Worm (Caenorhabditis elegans) whole organism, young adult: ENCODE results near the gene lido-9.

Source experiments
- B0035.1 ChIP-seq: sonication (generic microtip); optimal IDR thresholded peaks from 2 replicates; lab custom pipeline; 2016; ENCODE audit warnings: missing genetic modification characterization, mild to moderate bottlenecking, missing compliant biosample characterization, missing genotype, missing genetic modification reagents
- B0261.1 ChIP-seq: sonication (generic microtip); optimal IDR thresholded peaks from 2 replicates; lab custom pipeline; 2016; ENCODE audit warnings: mild to moderate bottlenecking, missing genetic modification characterization, moderate library complexity, missing compliant biosample characterization
- B0336.3 ChIP-seq: fragments of 200-800 bp; sonication (Bioruptor generic); IDR thresholded peaks from 2 replicates; pipeline ENCODE4 v1.3.6; 2022; ENCODE audit warnings: missing genetic modification characterization, missing compliant biosample characterization
- F10E7.11 ChIP-seq: sonication (generic microtip); optimal IDR thresholded peaks from 2 replicates; lab custom pipeline; 2017; ENCODE audit warnings: mild to moderate bottlenecking, missing genetic modification characterization, moderate library complexity, missing compliant biosample characterization
- F37B4.10 ChIP-seq: fragments of 200-800 bp; sonication (Bioruptor generic); IDR thresholded peaks from 2 replicates; pipeline ENCODE4 v1.3.6; 2022; ENCODE audit warnings: missing genetic modification characterization, missing compliant biosample characterization
- F39B2.1 ChIP-seq: fragments of 200-800 bp; sonication (Bioruptor generic); IDR thresholded peaks from 2 replicates; pipeline ENCODE4 v1.3.6; 2022; ENCODE audit warnings: missing genetic modification reagents, missing genetic modification characterization, missing compliant biosample characterization
- F49E8.2 ChIP-seq: sonication (generic microtip); optimal IDR thresholded peaks from 3 replicates; lab custom pipeline; 2017; ENCODE audit warnings: missing genetic modification characterization, mild to moderate bottlenecking, missing compliant biosample characterization, antibody characterized with exemption, moderate library complexity; ENCODE audit not compliant: insufficient read depth
- F52B5.7 ChIP-seq: sonication (generic microtip); optimal IDR thresholded peaks from 2 replicates; lab custom pipeline; 2016; ENCODE audit warnings: mild to moderate bottlenecking, missing genetic modification characterization, missing compliant biosample characterization
- F57C9.4 ChIP-seq: sonication (generic microtip); optimal IDR thresholded peaks from 2 replicates; lab custom pipeline; 2017; ENCODE audit warnings: mild to moderate bottlenecking, missing genetic modification characterization, missing compliant biosample characterization
- K11D2.4 ChIP-seq: fragments of 200-800 bp; sonication (Bioruptor generic); IDR thresholded peaks from 2 replicates; pipeline ENCODE4 v1.3.6; 2022; ENCODE audit warnings: missing genetic modification reagents, missing genetic modification characterization, missing compliant biosample characterization
- T26A5.8 ChIP-seq: sonication (generic microtip); optimal IDR thresholded peaks from 2 replicates; lab custom pipeline; 2016; ENCODE audit warnings: missing genetic modification characterization, missing compliant biosample characterization
- ZK185.1 ChIP-seq: sonication (generic microtip); optimal IDR thresholded peaks from 2 replicates; lab custom pipeline; 2016; ENCODE audit warnings: mild to moderate bottlenecking, missing genetic modification characterization, missing compliant biosample characterization; ENCODE audit not compliant: poor library complexity, severe bottlenecking
- akir-1 ChIP-seq: fragments of 200-800 bp; sonication (Bioruptor generic); optimal IDR thresholded peaks from 2 replicates; lab custom pipeline; 2018; ENCODE audit warnings: mild to moderate bottlenecking, missing genetic modification characterization, moderate library complexity, missing compliant biosample characterization
- aptf-2 ChIP-seq: fragments of 200-800 bp; sonication (Bioruptor generic); conservative IDR thresholded peaks from 2 replicates; pipeline ENCODE4 v1.3.6; 2022; ENCODE audit warnings: missing genetic modification reagents, missing genetic modification characterization, missing compliant biosample characterization
- aptf-3 ChIP-seq: fragments of 200-800 bp; sonication (Bioruptor generic); IDR thresholded peaks from 2 replicates; pipeline ENCODE4 v1.3.6; 2022; ENCODE audit warnings: missing genetic modification characterization, missing compliant biosample characterization
- atf-7 ChIP-seq: sonication (generic microtip); optimal IDR thresholded peaks from 2 replicates; lab custom pipeline; 2017; ENCODE audit warnings: mild to moderate bottlenecking, missing genetic modification characterization, missing compliant biosample characterization
- attf-3 ChIP-seq: fragments of 200-800 bp; sonication (Bioruptor generic); conservative IDR thresholded peaks from 2 replicates; pipeline ENCODE4 v1.3.6; 2022; ENCODE audit warnings: missing genetic modification reagents, missing genetic modification characterization, missing compliant biosample characterization
- bed-2 ChIP-seq: fragments of 200-800 bp; sonication (Bioruptor generic); IDR thresholded peaks from 2 replicates; pipeline ENCODE4 v1.3.6; 2022; ENCODE audit warnings: missing genetic modification reagents, missing genetic modification characterization, missing compliant biosample characterization
- ccch-3 ChIP-seq: fragments of 200-800 bp; sonication (Bioruptor generic); optimal IDR thresholded peaks from 2 replicates; lab custom pipeline; 2018; ENCODE audit warnings: mild to moderate bottlenecking, missing genetic modification characterization, missing compliant biosample characterization
- cebp-1 ChIP-seq, 2 experiments: fragments of 200-800 bp in 1 of 2; sonication (Bioruptor generic) in 1 of 2; sonication (generic microtip) in 1 of 2; IDR thresholded peaks in 1 of 2; optimal IDR thresholded peaks in 1 of 2; 2 replicates each; pipeline versions ENCODE4 v1.3.6 to Lab custom; 2017 to 2022; ENCODE audit warnings: missing compliant biosample characterization in 2 of 2, missing genetic modification characterization in 2 of 2, mild to moderate bottlenecking in 1 of 2, missing genetic modification reagents in 1 of 2, moderate library complexity in 1 of 2
- ceh-27 ChIP-seq: fragments of 200-800 bp; sonication (Bioruptor generic); optimal IDR thresholded peaks from 2 replicates; lab custom pipeline; 2018; ENCODE audit warnings: mild to moderate bottlenecking, missing genetic modification characterization, moderate library complexity, missing compliant biosample characterization
- die-1 ChIP-seq: sonication (generic microtip); optimal IDR thresholded peaks from 2 replicates; lab custom pipeline; 2016; ENCODE audit warnings: missing genotype, mild to moderate bottlenecking, missing genetic modification characterization, missing compliant biosample characterization
- dox-1 ChIP-seq: fragments of 200-800 bp; sonication (Bioruptor generic); IDR thresholded peaks from 2 replicates; pipeline ENCODE4 v1.3.6; 2022; ENCODE audit warnings: missing genetic modification reagents, missing genetic modification characterization, missing compliant biosample characterization
- egl-18 ChIP-seq: fragments of 200-800 bp; sonication (Bioruptor generic); IDR thresholded peaks from 2 replicates; pipeline ENCODE4 v1.3.6; 2022; ENCODE audit warnings: missing genetic modification reagents, missing genetic modification characterization, missing compliant biosample characterization
- egl-44 ChIP-seq: fragments of 200-800 bp; sonication (Bioruptor generic); IDR thresholded peaks from 2 replicates; pipeline ENCODE4 v1.3.6; 2022; ENCODE audit warnings: missing genetic modification reagents, missing genetic modification characterization, missing compliant biosample characterization
- hlh-12 ChIP-seq: sonication (generic microtip); optimal IDR thresholded peaks from 2 replicates; lab custom pipeline; 2016; ENCODE audit warnings: missing genetic modification characterization, missing compliant biosample characterization
- hlh-26 ChIP-seq: fragments of 200-800 bp; sonication (Bioruptor generic); conservative IDR thresholded peaks from 2 replicates; pipeline ENCODE4 v1.3.6; 2022; ENCODE audit warnings: missing genetic modification reagents, missing genetic modification characterization, missing compliant biosample characterization
- hsf-1 ChIP-seq: fragments of 200-800 bp; sonication (Bioruptor generic); IDR thresholded peaks from 2 replicates; pipeline ENCODE4 v1.3.6; 2022; ENCODE audit warnings: missing genetic modification reagents, missing genetic modification characterization, missing compliant biosample characterization
- lag-1 ChIP-seq: fragments of 200-800 bp; sonication (Bioruptor generic); IDR thresholded peaks from 2 replicates; pipeline ENCODE4 v1.3.6; 2022; ENCODE audit warnings: missing genetic modification reagents, missing genetic modification characterization, missing compliant biosample characterization
- let-607 ChIP-seq, 2 experiments: fragments of 200-800 bp in 1 of 2; sonication (Bioruptor generic) in 1 of 2; sonication (generic microtip) in 1 of 2; optimal IDR thresholded peaks; 2 replicates each; lab custom pipeline; 2016 to 2018; ENCODE audit warnings: mild to moderate bottlenecking in 2 of 2, missing compliant biosample characterization in 2 of 2, missing genetic modification characterization in 2 of 2, moderate library complexity in 2 of 2, missing genotype in 1 of 2
- lin-35 ChIP-seq, 3 experiments: fragments of 150-350 bp in 2 of 3; sonication (generic microtip) in 1 of 3; optimal IDR thresholded peaks; 2 replicates each; lab custom pipeline; 2014 to 2018; ENCODE audit warnings: missing biosample characterization in 3 of 3, missing genetic modification characterization in 3 of 3, missing genetic modification reagents in 3 of 3
- lin-40 ChIP-seq: sonication (generic microtip); optimal IDR thresholded peaks from 2 replicates; lab custom pipeline; 2016; ENCODE audit warnings: missing genetic modification characterization, mild to moderate bottlenecking, missing compliant biosample characterization, missing genotype, missing genetic modification reagents
- lin-54 ChIP-seq: fragments of 200-800 bp; sonication (Bioruptor generic); optimal IDR thresholded peaks from 2 replicates; lab custom pipeline; 2018; ENCODE audit warnings: mild to moderate bottlenecking, missing genetic modification characterization, missing compliant biosample characterization
- madf-10 ChIP-seq: sonication (generic microtip); optimal IDR thresholded peaks from 2 replicates; lab custom pipeline; 2016; ENCODE audit warnings: mild to moderate bottlenecking, missing genetic modification characterization, missing compliant biosample characterization
- madf-3 ChIP-seq: fragments of 200-800 bp; sonication (Bioruptor generic); IDR thresholded peaks from 2 replicates; pipeline ENCODE4 v1.3.6; 2022; ENCODE audit warnings: missing genetic modification reagents, missing genetic modification characterization, missing compliant biosample characterization
- madf-6 ChIP-seq: fragments of 200-800 bp; sonication (Bioruptor generic); IDR thresholded peaks from 2 replicates; pipeline ENCODE4 v1.3.6; 2022; ENCODE audit warnings: missing genetic modification reagents, missing genetic modification characterization, missing compliant biosample characterization
- madf-8 ChIP-seq: fragments of 200-800 bp; sonication (Bioruptor generic); conservative IDR thresholded peaks from 2 replicates; pipeline ENCODE4 v1.3.6; 2022; ENCODE audit warnings: missing genetic modification reagents, missing genetic modification characterization, missing compliant biosample characterization
- mcd-1 ChIP-seq: fragments of 200-800 bp; sonication (Bioruptor generic); IDR thresholded peaks from 2 replicates; pipeline ENCODE4 v1.3.6; 2022; ENCODE audit warnings: missing genetic modification reagents, missing genetic modification characterization, missing compliant biosample characterization
- nfya-2 ChIP-seq: fragments of 200-800 bp; sonication (Bioruptor generic); IDR thresholded peaks from 2 replicates; pipeline ENCODE4 v1.3.6; 2022; ENCODE audit warnings: missing genetic modification reagents, missing genetic modification characterization, missing compliant biosample characterization
- nfyb-1 ChIP-seq: fragments of 200-800 bp; sonication (Bioruptor generic); IDR thresholded peaks from 2 replicates; pipeline ENCODE4 v1.3.6; 2022; ENCODE audit warnings: missing genetic modification reagents, missing genetic modification characterization, missing compliant biosample characterization
- nhr-179 ChIP-seq: sonication (generic microtip); optimal IDR thresholded peaks from 2 replicates; lab custom pipeline; 2016; ENCODE audit warnings: mild to moderate bottlenecking, missing genetic modification characterization, missing compliant biosample characterization
- nhr-80 ChIP-seq: sonication (generic microtip); optimal IDR thresholded peaks from 2 replicates; lab custom pipeline; 2016; ENCODE audit warnings: missing genetic modification characterization, missing compliant biosample characterization
- rec-8 ChIP-seq, 2 experiments: sonication (generic microtip); optimal IDR thresholded peaks; 2 replicates each; lab custom pipeline; 2016; ENCODE audit warnings: mild to moderate bottlenecking in 2 of 2, missing genetic modification characterization in 2 of 2, missing genetic modification reagents in 2 of 2, missing genotype in 2 of 2, missing biosample characterization in 1 of 2, missing compliant biosample characterization in 1 of 2, moderate library complexity in 1 of 2
- repo-1 ChIP-seq: sonication (generic microtip); optimal IDR thresholded peaks from 2 replicates; lab custom pipeline; 2017; ENCODE audit warnings: mild to moderate bottlenecking, missing genetic modification characterization, missing compliant biosample characterization
- sdz-38 ChIP-seq: sonication (generic microtip); optimal IDR thresholded peaks from 2 replicates; lab custom pipeline; 2016; ENCODE audit warnings: missing genotype, missing genetic modification characterization, missing compliant biosample characterization
- tbp1 ChIP-seq: fragments of 200-800 bp; sonication (Bioruptor generic); optimal IDR thresholded peaks from 2 replicates; lab custom pipeline; 2018; ENCODE audit warnings: mild to moderate bottlenecking, missing genetic modification characterization, missing compliant biosample characterization
- xnd-1 ChIP-seq: sonication (generic microtip); optimal IDR thresholded peaks from 2 replicates; lab custom pipeline; 2016; ENCODE audit warnings: missing genotype, missing genetic modification reagents, missing genetic modification characterization, missing compliant biosample characterization
- zim-3 ChIP-seq: sonication (generic microtip); optimal IDR thresholded peaks from 2 replicates; lab custom pipeline; 2017; ENCODE audit warnings: mild to moderate bottlenecking, missing genetic modification characterization, moderate library complexity, missing compliant biosample characterization

Gene lido-9

ce11 chrII:2987122-2987556, 13.4 kb upstream of the lido-9 start (continued):
- TF ChIP-seq akir-1 (GFP tag; lab: Kevin White, UChicago) = no peak
- no peak for TF ChIP-seq ceh-27 (GFP tag; lab: Kevin White, UChicago)
- TF ChIP-seq ZK185.1 (tag; lab: Kevin White, UChicago) = no peak
- TF ChIP-seq F57C9.4 = no peak
- peak; percentile 43; the same call in 1 of the 2 replicates for TF ChIP-seq bed-2 (GFP tag; lab: Robert Waterston, UW)
- no peak for TF ChIP-seq lin-35 (GFP tag; optimal IDR thresholded peaks at IDR 0.05; lab: Kevin White, UChicago)
- no peak for TF ChIP-seq zim-3 (tag; lab: Kevin White, UChicago)
- no peak for TF ChIP-seq madf-8
- TF ChIP-seq B0261.1 = no peak
- no peak for TF ChIP-seq F49E8.2 (tag; lab: Kevin White, UChicago)
- 0 out of 2 replicates have a peak, but pooled peaks have one; percentile 41 for TF ChIP-seq dox-1
- TF ChIP-seq madf-6 (GFP tag; lab: Robert Waterston, UW) = no peak
- no peak for TF ChIP-seq hsf-1
- TF ChIP-seq F10E7.11 (tag; lab: Kevin White, UChicago) = no peak
- peak; percentile 30; the same call in 1 of the 2 replicates for TF ChIP-seq mcd-1
- no peak for TF ChIP-seq nfyb-1 (GFP tag; lab: Robert Waterston, UW)
- TF ChIP-seq attf-3 (GFP tag; lab: Robert Waterston, UW) = no peak
- TF ChIP-seq xnd-1 (tag; lab: Kevin White, UChicago) = no peak
- no peak for TF ChIP-seq aptf-2 (GFP tag; lab: Robert Waterston, UW)
- no peak for TF ChIP-seq nfya-2 (GFP tag; lab: Robert Waterston, UW)
- no peak for TF ChIP-seq ccch-3 (GFP tag; lab: Kevin White, UChicago)
- no peak for TF ChIP-seq K11D2.4 (GFP tag; lab: Robert Waterston, UW)
- no peak for TF ChIP-seq egl-44 (GFP tag; lab: Robert Waterston, UW)
- peak; percentile 5 for TF ChIP-seq lin-54 (GFP tag; lab: Kevin White, UChicago)
- TF ChIP-seq B0336.3 (GFP tag; lab: Robert Waterston, UW) = no peak; the same call in 1 of the 2 replicates
- no peak for TF ChIP-seq rec-8 (tag; optimal IDR thresholded peaks at IDR 0.05; lab: Kevin White, UChicago)
- no peak for TF ChIP-seq sdz-38 (tag; lab: Kevin White, UChicago)
- no peak for TF ChIP-seq cebp-1 (GFP tag; IDR thresholded peaks at IDR 0.05; lab: Robert Waterston, UW)
- TF ChIP-seq cebp-1 (tag; optimal IDR thresholded peaks at IDR 0.05; lab: Kevin White, UChicago) = peak; percentile 50
- TF ChIP-seq repo-1 = no peak
- no peak for TF ChIP-seq nhr-179
- no peak for TF ChIP-seq lag-1 (GFP tag; lab: Robert Waterston, UW)
- peak; percentile 37; the same call in 1 of the 2 replicates for TF ChIP-seq F39B2.1 (GFP tag; lab: Robert Waterston, UW)
- no peak for TF ChIP-seq F37B4.10 (GFP tag; lab: Robert Waterston, UW)
- no peak for TF ChIP-seq atf-7 (tag; lab: Kevin White, UChicago)
- no peak for TF ChIP-seq B0035.1 (tag; lab: Kevin White, UChicago)
- no peak for TF ChIP-seq T26A5.8
- no peak for TF ChIP-seq hlh-26 (GFP tag; lab: Robert Waterston, UW)
- no peak for TF ChIP-seq let-607 (tag; optimal IDR thresholded peaks at IDR 0.05; lab: Kevin White, UChicago)
- no peak for TF ChIP-seq die-1 (tag; lab: Kevin White, UChicago)
- TF ChIP-seq madf-10 (tag; lab: Kevin White, UChicago) = no peak
- TF ChIP-seq F52B5.7 (tag; lab: Kevin White, UChicago) = peak; percentile 57
- no peak for TF ChIP-seq egl-18 (GFP tag; lab: Robert Waterston, UW)
- TF ChIP-seq lin-40 (tag; lab: Kevin White, UChicago) = no peak
- no peak for TF ChIP-seq madf-3 (GFP tag; lab: Robert Waterston, UW)
- no peak for TF ChIP-seq nhr-80 (tag; lab: Kevin White, UChicago)
- TF ChIP-seq hlh-12 (tag; lab: Kevin White, UChicago) = no peak
- no peak for TF ChIP-seq tbp1
- no peak for TF ChIP-seq aptf-3 (GFP tag; lab: Robert Waterston, UW)
